Worm (Caenorhabditis elegans): Measurements from ENCODE around the gene F41E6.8.

Gene F41E6.8

DNA sequence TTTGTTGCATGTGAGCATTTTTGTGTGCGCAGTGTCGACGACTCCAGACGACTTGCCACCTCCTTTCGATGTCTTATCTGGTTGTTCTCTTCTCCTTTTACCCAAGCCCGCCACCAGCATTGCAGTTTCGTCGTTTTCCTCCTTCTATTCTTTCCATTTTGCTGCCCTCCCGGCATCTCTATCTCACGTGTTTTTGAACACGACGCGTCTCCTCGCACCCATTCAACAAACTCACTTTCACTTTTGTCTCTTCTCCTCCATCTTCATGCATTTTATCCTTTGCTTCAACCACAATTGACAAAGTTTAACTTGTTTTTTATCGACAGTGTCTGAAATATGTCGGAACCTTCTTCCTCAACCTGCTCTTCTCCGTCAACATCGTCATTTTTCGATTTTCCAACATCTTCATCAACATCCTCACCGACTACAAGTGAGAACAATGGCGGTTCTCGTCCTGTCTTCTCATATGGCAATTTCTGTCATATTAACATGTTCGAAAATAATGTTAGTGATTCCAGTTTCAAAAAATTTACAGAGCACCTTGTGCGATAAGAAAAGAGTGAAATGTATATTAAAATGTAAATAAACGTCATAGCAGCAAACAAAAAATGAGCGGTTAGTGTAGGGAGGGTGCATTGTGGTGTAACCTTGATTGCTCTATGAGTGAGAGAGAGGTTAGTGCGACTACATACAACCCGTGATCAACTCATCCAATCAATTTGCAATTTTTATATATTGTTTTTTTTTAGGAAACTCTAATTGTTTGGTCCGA is 9.5 kb upstream of the F41E6.8 start, which contains the start of gene fip-4 (continued):
- TF ChIP-seq hlh-11 (tag; optimal IDR thresholded peaks at IDR 0.05): peak; percentile 45

DNA sequence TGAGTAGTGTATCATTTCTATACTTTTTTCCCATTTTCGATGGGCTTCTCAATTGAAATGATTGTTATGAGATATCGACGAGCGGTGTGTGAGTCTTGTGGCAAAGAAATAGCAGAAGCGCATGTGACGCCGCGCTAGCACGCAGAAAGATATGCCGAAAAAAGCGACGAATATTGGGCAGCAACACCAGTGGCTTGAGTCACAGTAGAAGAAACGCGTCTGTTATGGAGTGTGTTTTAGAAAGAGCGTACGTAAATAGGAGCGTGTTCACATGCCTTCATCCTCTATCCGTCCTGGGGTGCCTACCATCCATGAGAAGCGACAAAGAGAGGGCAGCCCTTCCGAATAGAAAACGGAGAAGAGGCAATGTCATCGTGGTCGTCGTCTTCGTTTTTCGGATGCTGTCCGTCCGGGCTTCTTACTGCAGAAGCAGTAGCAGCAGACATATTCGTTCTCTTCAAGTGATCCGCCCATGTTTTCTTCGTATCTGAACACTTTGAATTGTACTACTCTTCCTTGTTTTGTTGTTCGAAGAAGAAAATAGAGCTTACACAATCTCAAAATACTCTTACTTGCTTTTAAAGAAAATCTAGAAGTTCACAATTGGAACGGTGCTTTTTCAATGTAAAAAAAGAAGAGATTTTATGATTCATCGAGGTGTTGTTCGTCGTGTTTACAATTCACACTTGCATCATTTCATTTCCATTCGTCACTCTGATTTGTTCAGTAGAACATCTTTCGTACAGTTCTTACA is 8.6 kb upstream of the F41E6.8 start:
- TF ChIP-seq nhr-28 (tag; optimal IDR thresholded peaks at IDR 0.05): peak; percentile 33
- peak; percentile 30 for TF ChIP-seq mep-1 (tag; optimal IDR thresholded peaks at IDR 0.05)
- TF ChIP-seq ctbp-1 (GFP tag; IDR thresholded peaks at IDR 0.05): 0 out of 2 replicates have a peak, but pooled peaks have one; percentile 52
- peak; percentile 79 for TF ChIP-seq mxl-3 (GFP tag; optimal IDR thresholded peaks at IDR 0.05)
- no peak for TF ChIP-seq nhr-6 (tag; optimal IDR thresholded peaks at IDR 0.05)
- TF ChIP-seq hlh-30 (tag; optimal IDR thresholded peaks at IDR 0.05; ENCODE audit: insufficient read depth): peak; percentile 96
- TF ChIP-seq nhr-11 (tag; optimal IDR thresholded peaks at IDR 0.05): no peak
- peak; percentile 10 to 60 for TF ChIP-seq mdl-1 (tag; optimal IDR thresholded peaks at IDR 0.05)
- TF ChIP-seq hlh-11 (tag; optimal IDR thresholded peaks at IDR 0.05): peak; percentile 59
- TF ChIP-seq set-16 (GFP tag; IDR thresholded peaks at IDR 0.05): 0 out of 2 replicates have a peak, but pooled peaks have one; percentile 12
- TF ChIP-seq lin-1 (GFP tag; IDR thresholded peaks at IDR 0.05): 0 out of 2 replicates have a peak, but pooled peaks have one; percentile 21
- TF ChIP-seq lin-13 (GFP tag; optimal IDR thresholded peaks at IDR 0.05): no peak
- peak in 1 of 2 experiments; percentile 80 for TF ChIP-seq unc-62 (GFP tag; optimal IDR thresholded peaks at IDR 0.05 in 1 of 2)
- TF ChIP-seq unc-62 (tag; optimal IDR thresholded peaks at IDR 0.05): no peak
- TF ChIP-seq egl-43 (GFP tag; IDR thresholded peaks at IDR 0.05): peak; percentile 24; the same call in 1 of the 2 replicates
- peak; percentile 26 for TF ChIP-seq mes-2 (tag; optimal IDR thresholded peaks at IDR 0.05; ENCODE audit: poor library complexity, severe bottlenecking)
- peak; percentile 22 for TF ChIP-seq rbr-2 (tag; optimal IDR thresholded peaks at IDR 0.05)
- TF ChIP-seq T26A8.4 (GFP tag; IDR thresholded peaks at IDR 0.05): no peak
- TF ChIP-seq dmd-8 (GFP tag; IDR thresholded peaks at IDR 0.05): no peak
- peak; percentile 15; the same call in 1 of the 2 replicates for TF ChIP-seq lin-38 (GFP tag; IDR thresholded peaks at IDR 0.05)
- TF ChIP-seq nhr-237 (tag; optimal IDR thresholded peaks at IDR 0.05): no peak
- TF ChIP-seq aha-1 (tag): peak; percentile 93
- no peak for TF ChIP-seq D1046.2 (GFP tag; IDR thresholded peaks at IDR 0.05)
- TF ChIP-seq spr-1 (tag; optimal IDR thresholded peaks at IDR 0.05): no peak
- no peak for TF ChIP-seq daf-16 (GFP tag; optimal IDR thresholded peaks at IDR 0.05)
- peak; percentile 15 for TF ChIP-seq daf-16 (tag; optimal IDR thresholded peaks at IDR 0.05)

DNA sequence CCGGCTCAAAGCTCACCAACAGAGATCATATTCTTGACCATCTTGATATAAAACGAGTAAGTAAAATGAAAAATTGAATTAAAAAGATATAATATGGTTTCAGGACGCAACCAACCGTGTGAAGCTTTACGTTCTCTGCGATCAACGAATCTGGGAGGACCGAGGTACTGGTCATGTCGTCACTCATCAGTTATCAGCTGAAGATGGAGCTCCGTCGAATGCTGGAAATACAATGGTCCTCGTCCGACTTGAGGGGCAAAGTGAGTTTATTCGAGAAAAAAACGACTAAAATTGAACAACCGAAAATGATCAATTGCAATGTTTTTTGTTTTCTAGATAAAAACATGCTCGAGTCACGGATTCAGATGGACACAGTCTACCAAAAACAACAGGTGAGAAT is 7.2 kb upstream of the F41E6.8 start:
- TF ChIP-seq aha-1 (tag) (peak; percentile 72), D1046.2 (GFP tag; IDR thresholded peaks at IDR 0.05) (no peak)

DNA sequence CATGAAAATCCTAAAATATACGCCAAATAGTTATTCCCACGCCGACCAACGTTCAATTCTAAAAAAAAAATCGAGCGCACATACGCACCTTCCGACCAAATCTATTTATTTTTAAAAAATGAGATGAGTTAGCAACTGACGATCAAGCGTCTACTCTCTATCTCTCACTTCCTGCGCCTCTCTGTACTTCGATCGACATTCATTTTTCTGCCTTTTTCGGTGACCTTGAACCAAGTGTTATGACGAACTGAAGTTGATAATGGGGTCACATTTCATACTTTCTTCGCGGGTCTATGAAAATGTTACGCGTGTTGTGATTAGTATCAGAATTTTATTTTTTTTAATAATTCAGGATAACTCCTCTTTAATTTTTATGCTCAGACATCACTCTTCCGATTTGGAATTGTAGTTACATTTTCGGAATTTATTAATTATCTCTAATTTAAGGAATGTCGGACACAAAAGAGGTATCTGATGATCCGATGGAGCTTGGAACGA is 6.1 kb upstream of the F41E6.8 start, which contains the start of gene smk-1:
TSS of gene smk-1 (plus strand) at position 448 of the 498 bp plus-strand sequence.
- TF ChIP-seq unc-62 (GFP tag; optimal IDR thresholded peaks at IDR 0.05 in 1 of 2): peak in 1 of 2 experiments; percentile 61
- TF ChIP-seq unc-62 (tag; optimal IDR thresholded peaks at IDR 0.05): no peak
- peak; percentile 89 for TF ChIP-seq nhr-25 (tag; optimal IDR thresholded peaks at IDR 0.05; ENCODE audit: borderline replicate concordance, insufficient read depth)
- TF ChIP-seq fkh-10 (GFP tag; optimal IDR thresholded peaks at IDR 0.05): no peak
- TF ChIP-seq nhr-41 (GFP tag; IDR thresholded peaks at IDR 0.05): no peak
- TF ChIP-seq F44E2.7 (GFP tag; IDR thresholded peaks at IDR 0.05): no peak
- peak in 1 of 2 experiments; percentile 54 for TF ChIP-seq mdl-1 (tag; optimal IDR thresholded peaks at IDR 0.05)
- TF ChIP-seq dmd-6 (GFP tag; IDR thresholded peaks at IDR 0.05): peak; percentile 37; the same call in 1 of the 2 replicates
- no peak for TF ChIP-seq daf-16 (GFP tag; optimal IDR thresholded peaks at IDR 0.05)
- peak; percentile 9 for TF ChIP-seq daf-16 (tag; optimal IDR thresholded peaks at IDR 0.05)
- TF ChIP-seq mep-1 (tag; optimal IDR thresholded peaks at IDR 0.05): peak; percentile 28
- peak; percentile 59 for TF ChIP-seq nhr-28 (tag; optimal IDR thresholded peaks at IDR 0.05)
- TF ChIP-seq snpc-1.2 (GFP tag; IDR thresholded peaks at IDR 0.05): 0 out of 2 replicates have a peak, but pooled peaks have one; percentile 9
- TF ChIP-seq cey-2 (tag; optimal IDR thresholded peaks at IDR 0.05; ENCODE audit: borderline replicate concordance, insufficient read depth): no peak
- TF ChIP-seq hlh-11 (tag; optimal IDR thresholded peaks at IDR 0.05): peak; percentile 49
- TF ChIP-seq tag-97 (GFP tag; IDR thresholded peaks at IDR 0.05): no peak
- TF ChIP-seq mes-2 (tag; optimal IDR thresholded peaks at IDR 0.05; ENCODE audit: poor library complexity, severe bottlenecking): peak; percentile 10
- TF ChIP-seq hlh-30 (tag; optimal IDR thresholded peaks at IDR 0.05; ENCODE audit: insufficient read depth): peak; percentile 63
- no peak for TF ChIP-seq madf-9 (GFP tag; conservative IDR thresholded peaks at IDR 0.05)
- TF ChIP-seq ceh-82 (tag; optimal IDR thresholded peaks at IDR 0.05): no peak
- no peak for TF ChIP-seq zfp-2 (tag; optimal IDR thresholded peaks at IDR 0.05)
- TF ChIP-seq ceh-20 (GFP tag; IDR thresholded peaks at IDR 0.05): peak; percentile 36; the same call in 1 of the 2 replicates
- no peak for TF ChIP-seq nhr-111 (GFP tag; optimal IDR thresholded peaks at IDR 0.05)
- TF ChIP-seq lsy-2 (tag; optimal IDR thresholded peaks at IDR 0.05): peak in 1 of 2 experiments; percentile 50
